Worm (Caenorhabditis elegans): ENCODE results near the gene C36B7.6.

C36B7.6 gene

DNA sequence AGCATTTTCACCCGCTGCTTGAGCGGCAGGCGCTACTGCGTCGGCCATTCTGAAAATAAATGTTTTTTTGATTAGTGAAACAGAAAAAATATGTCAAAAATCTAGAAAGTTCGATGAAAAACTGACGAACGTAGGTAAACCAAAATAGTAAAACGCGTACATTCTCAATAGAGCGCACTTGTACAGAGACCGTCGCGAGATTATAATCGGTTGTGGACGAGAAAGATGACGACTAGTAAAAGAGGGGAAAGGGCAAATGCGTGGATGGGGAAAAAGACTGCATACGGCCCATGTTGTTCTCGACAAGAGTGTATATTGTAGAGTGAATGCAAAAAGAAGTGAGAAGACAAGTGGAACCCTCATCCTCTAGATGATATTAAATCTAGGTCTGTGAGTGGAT lies at the start of gene C36B7.6:
Gene C36B7.6 (minus strand): TSS at position 49 of the 400 bp plus-strand sequence.
- TF ChIP-seq T26A8.4 (GFP tag; IDR thresholded peaks at IDR 0.05) (no peak), pqm-1 (tag; optimal IDR thresholded peaks at IDR 0.05) (peak; percentile 17), pha-4 (GFP tag; IDR thresholded peaks at IDR 0.05) (no peak), pha-4 (tag; optimal IDR thresholded peaks at IDR 0.05) (peak; percentile 55), nhr-28 (tag; optimal IDR thresholded peaks at IDR 0.05) (peak; percentile 55), nhr-102 (tag; optimal IDR thresholded peaks at IDR 0.05) (no peak), nhr-76 (tag; optimal IDR thresholded peaks at IDR 0.05) (no peak), gei-8 (GFP tag; optimal IDR thresholded peaks at IDR 0.05) (no peak), hlh-30 (tag; optimal IDR thresholded peaks at IDR 0.05; ENCODE audit: insufficient read depth) (peak; percentile 43), F37D6.2 (tag; optimal IDR thresholded peaks at IDR 0.05) (no peak)

DNA sequence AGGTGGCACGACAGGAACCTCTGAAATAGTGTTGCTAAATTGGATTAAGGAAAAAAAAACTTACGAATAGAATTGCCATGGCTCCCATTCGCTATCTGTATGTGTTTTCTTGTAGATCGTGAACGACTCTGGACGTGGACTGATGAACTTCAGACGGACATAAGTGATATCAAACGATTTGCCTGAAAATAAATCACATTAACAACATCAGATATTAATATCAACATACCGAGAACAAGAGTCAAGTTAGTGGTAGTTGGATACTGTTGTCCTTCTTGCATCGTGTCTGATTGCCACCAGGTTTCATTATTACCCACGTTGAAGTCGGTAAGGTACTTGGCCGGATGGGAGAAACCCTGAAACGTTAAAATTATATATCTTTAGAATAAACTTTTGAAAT lies 49.5 kb upstream of the C36B7.6 start:
- no peak for TF ChIP-seq tra-1 (GFP tag; IDR thresholded peaks at IDR 0.05)
- peak in 1 of 2 experiments; percentile 87 for TF ChIP-seq unc-62 (GFP tag; optimal IDR thresholded peaks at IDR 0.05 in 1 of 2)
- TF ChIP-seq unc-62 (tag; optimal IDR thresholded peaks at IDR 0.05): no peak
- no peak for TF ChIP-seq hmg-1.1 (GFP tag; IDR thresholded peaks at IDR 0.05)
- no peak for TF ChIP-seq nhr-28 (tag; optimal IDR thresholded peaks at IDR 0.05)
- no peak for TF ChIP-seq fkh-10 (GFP tag; optimal IDR thresholded peaks at IDR 0.05)
- TF ChIP-seq unc-130 (GFP tag; optimal IDR thresholded peaks at IDR 0.05): no peak
- TF ChIP-seq pha-4 (GFP tag; IDR thresholded peaks at IDR 0.05): no peak
- no peak for TF ChIP-seq pha-4 (tag; optimal IDR thresholded peaks at IDR 0.05)
- TF ChIP-seq nhr-48 (tag; optimal IDR thresholded peaks at IDR 0.05): no peak
- no peak for TF ChIP-seq ztf-11 (tag; optimal IDR thresholded peaks at IDR 0.05)

DNA sequence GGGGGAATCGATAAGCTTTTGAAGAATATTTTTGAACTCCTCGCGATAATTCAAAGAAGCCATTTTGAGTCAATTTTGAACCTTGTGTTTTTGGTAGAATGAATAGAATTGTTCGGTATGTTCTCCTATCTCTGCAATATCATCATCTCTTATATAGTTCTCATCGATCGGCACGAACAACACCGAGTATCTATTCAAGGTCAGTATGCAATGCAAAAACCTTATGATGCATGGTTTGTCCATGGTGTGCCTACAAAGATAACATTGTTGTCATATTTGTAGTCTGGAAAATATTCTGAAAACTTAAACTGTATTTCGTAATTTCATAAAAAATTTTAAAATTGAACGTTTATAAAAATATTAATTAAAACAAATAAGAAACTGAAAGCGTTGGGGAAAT lies 43.4 kb upstream of the C36B7.6 start, which contains the start of gene alh-10:
Gene alh-10 (minus strand): TSS at position 127 of the 400 bp plus-strand sequence.
- no peak for TF ChIP-seq madf-5 (GFP tag; IDR thresholded peaks at IDR 0.05)
- no peak for TF ChIP-seq dmd-8 (GFP tag; IDR thresholded peaks at IDR 0.05)
- no peak for TF ChIP-seq lsy-2 (tag; optimal IDR thresholded peaks at IDR 0.05)
- TF ChIP-seq nhr-77 (tag; optimal IDR thresholded peaks at IDR 0.05): no peak
- TF ChIP-seq zfp-3 (GFP tag; conservative IDR thresholded peaks at IDR 0.05): no peak
- TF ChIP-seq nhr-42 (GFP tag; IDR thresholded peaks at IDR 0.05): no peak
- TF ChIP-seq R02D3.7 (tag; optimal IDR thresholded peaks at IDR 0.05): no peak
- no peak for TF ChIP-seq F44E2.7 (GFP tag; IDR thresholded peaks at IDR 0.05)
- peak; percentile 92 for TF ChIP-seq nhr-28 (tag; optimal IDR thresholded peaks at IDR 0.05)
- TF ChIP-seq nhr-11 (tag; optimal IDR thresholded peaks at IDR 0.05): no peak
- peak; percentile 46 for TF ChIP-seq hlh-30 (tag; optimal IDR thresholded peaks at IDR 0.05; ENCODE audit: insufficient read depth)
- TF ChIP-seq vab-7 (GFP tag; IDR thresholded peaks at IDR 0.05): no peak
- no peak for TF ChIP-seq F26F4.8 (GFP tag; conservative IDR thresholded peaks at IDR 0.05)
- no peak for TF ChIP-seq hif-1 (tag; optimal IDR thresholded peaks at IDR 0.05)
- no peak for TF ChIP-seq lin-39 (tag; optimal IDR thresholded peaks at IDR 0.05)
- no peak for TF ChIP-seq nhr-111 (GFP tag; optimal IDR thresholded peaks at IDR 0.05)
- no peak for TF ChIP-seq zfp-2 (tag; optimal IDR thresholded peaks at IDR 0.05)
- TF ChIP-seq dve-1 (tag; optimal IDR thresholded peaks at IDR 0.05; ENCODE audit: insufficient read depth): peak; percentile 39
- no peak for TF ChIP-seq nhr-6 (tag; optimal IDR thresholded peaks at IDR 0.05)
- no peak for TF ChIP-seq cey-2 (tag; optimal IDR thresholded peaks at IDR 0.05; ENCODE audit: borderline replicate concordance, insufficient read depth)
- TF ChIP-seq Y48G9A.11 (GFP tag; IDR thresholded peaks at IDR 0.05): no peak
- TF ChIP-seq ztf-11 (tag; optimal IDR thresholded peaks at IDR 0.05): no peak
- TF ChIP-seq nhr-10 (tag; optimal IDR thresholded peaks at IDR 0.05): no peak
